Fruit fly (Drosophila melanogaster): Measurements from ENCODE around the gene Hsp60A.
A peak's percentile ranks its signal among the peaks of the same experiment; 100 is the strongest.

The Hsp60A gene

DNA sequence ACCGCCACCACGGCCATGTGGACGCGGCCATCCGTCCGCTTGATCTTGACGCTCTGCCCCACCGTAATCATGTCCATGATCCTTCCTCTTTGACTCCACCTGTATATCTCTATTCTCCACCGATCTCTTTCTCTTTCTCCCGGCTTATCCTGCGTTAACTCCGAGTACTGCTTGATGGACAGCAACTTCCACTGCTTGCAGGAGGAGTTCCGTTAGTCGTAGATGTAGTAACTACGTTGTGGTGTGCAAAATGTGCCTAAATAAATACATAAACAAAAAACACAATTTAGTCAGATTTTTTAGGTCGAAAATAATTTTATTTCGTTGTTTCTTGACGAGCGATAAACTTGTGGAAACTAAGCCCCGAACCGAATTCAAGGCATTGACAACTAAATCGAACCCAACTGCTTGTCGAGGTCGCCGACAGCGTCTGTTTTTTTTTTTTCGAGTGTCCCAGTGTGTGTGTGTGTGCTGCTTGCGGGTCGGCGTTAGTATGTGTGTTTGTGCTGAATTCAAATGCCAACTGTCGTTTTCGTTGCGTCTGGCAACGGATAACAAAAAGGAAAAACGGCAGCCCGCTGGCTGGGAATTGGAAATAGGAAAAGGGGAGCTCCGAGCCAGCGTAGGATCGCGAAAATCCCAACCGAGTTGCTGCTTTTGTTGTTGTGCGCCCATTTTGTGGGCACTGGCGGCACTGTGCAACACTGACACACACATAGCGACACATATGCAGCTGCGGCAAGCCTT is 27.7 kb downstream of the Hsp60A start (continued):
- TF ChIP-seq CG34422 (GFP tag; IDR thresholded peaks at IDR 0.05) (no peak), NFAT (GFP tag; IDR thresholded peaks at IDR 0.05) (no peak), crp (GFP tag; optimal IDR thresholded peaks at IDR 0.05) (no peak), yki (optimal IDR thresholded peaks at IDR 0.05) (no peak), CG1233 (GFP tag; optimal IDR thresholded peaks at IDR 0.05) (no peak), sim (GFP tag; IDR thresholded peaks at IDR 0.05) (no peak), CG10209 (GFP tag; optimal IDR thresholded peaks at IDR 0.05) (no peak), aop (GFP tag; IDR thresholded peaks at IDR 0.05) (no peak), ERR (GFP tag; optimal IDR thresholded peaks at IDR 0.05) (no peak), CG7786 (GFP tag; optimal IDR thresholded peaks at IDR 0.05) (no peak), Dref (GFP tag; IDR thresholded peaks at IDR 0.05) (no peak), CG14667 (GFP tag; IDR thresholded peaks at IDR 0.05) (no peak), CG10565 (GFP tag; optimal IDR thresholded peaks at IDR 0.05) (no peak), CG10654 (GFP tag; optimal IDR thresholded peaks at IDR 0.05) (no peak), CG10979 (tag; optimal IDR thresholded peaks at IDR 0.05) (no peak), Oaz (GFP tag; IDR thresholded peaks at IDR 0.05) (no peak), CG16779 (GFP tag; IDR thresholded peaks at IDR 0.05) (no peak), MBD-R2 (GFP tag; IDR thresholded peaks at IDR 0.05) (peak; percentile 26; the same call in 1 of the 2 replicates), Vsx1 (GFP tag; optimal IDR thresholded peaks at IDR 0.05) (no peak), nmo (GFP tag; optimal IDR thresholded peaks at IDR 0.05) (peak; percentile 38), CG3847 (GFP tag; IDR thresholded peaks at IDR 0.05) (no peak), al (GFP tag; IDR thresholded peaks at IDR 0.05) (no peak), CG10267 (tag; optimal IDR thresholded peaks at IDR 0.05) (peak; percentile 41), CG8478 (optimal IDR thresholded peaks at IDR 0.05) (peak; percentile 89), bbx (GFP tag; IDR thresholded peaks at IDR 0.05; ENCODE audit: partially characterized antibody) (no peak), lbe (GFP tag; optimal IDR thresholded peaks at IDR 0.05) (no peak), D (optimal IDR thresholded peaks at IDR 0.05) (no peak), D (GFP tag; optimal IDR thresholded peaks at IDR 0.05) (no peak), CG14965 (GFP tag; optimal IDR thresholded peaks at IDR 0.05; ENCODE audit: borderline replicate concordance) (no peak), CG30403 (GFP tag; optimal IDR thresholded peaks at IDR 0.05) (no peak), gcm (GFP tag; optimal IDR thresholded peaks at IDR 0.05) (no peak), CG2678 (tag; optimal IDR thresholded peaks at IDR 0.05) (no peak), D19B (GFP tag; optimal IDR thresholded peaks at IDR 0.05) (no peak), wdn (GFP tag; IDR thresholded peaks at IDR 0.05) (no peak), jumu (GFP tag; optimal IDR thresholded peaks at IDR 0.05) (peak; percentile 23), CG2875 (GFP tag; optimal IDR thresholded peaks at IDR 0.05) (no peak), CG12104 (GFP tag; optimal IDR thresholded peaks at IDR 0.05) (no peak), CG5953 (GFP tag; IDR thresholded peaks at IDR 0.05) (no peak), CG15601 (tag; optimal IDR thresholded peaks at IDR 0.05) (no peak), CG14014 (GFP tag; IDR thresholded peaks at IDR 0.05) (no peak), dimm (GFP tag; IDR thresholded peaks at IDR 0.05) (no peak), Opbp (GFP tag; IDR thresholded peaks at IDR 0.05; ENCODE audit: partially characterized antibody) (no peak), sqz (GFP tag; optimal IDR thresholded peaks at IDR 0.05) (peak; percentile 92), CG34376 (GFP tag; optimal IDR thresholded peaks at IDR 0.05) (no peak), ftz-f1 (GFP tag; optimal IDR thresholded peaks at IDR 0.05) (peak; percentile 85), ro (GFP tag; IDR thresholded peaks at IDR 0.05) (no peak), Nf-YB (GFP tag; optimal IDR thresholded peaks at IDR 0.05) (no peak), CG10147 (GFP tag; optimal IDR thresholded peaks at IDR 0.05) (no peak), CG2712 (tag; optimal IDR thresholded peaks at IDR 0.05) (no peak), CG4617 (GFP tag; optimal IDR thresholded peaks at IDR 0.05; ENCODE audit: borderline replicate concordance) (no peak), bowl (GFP tag; IDR thresholded peaks at IDR 0.05) (no peak)
